Fruit fly (Drosophila melanogaster) whole organism, embryonic: ENCODE data around the gene CG18858.
A peak's percentile ranks its signal among the peaks of the same experiment; 100 is the strongest.

ENCODE experiments used
- B-H1 ChIP-seq: fragments of 200-800 bp; sonication (Bioruptor generic); IDR thresholded peaks from 3 replicates; pipeline ENCODE4 v1.3.6; 2022; ENCODE audit warnings: missing biosample characterization, missing genetic modification characterization
- CG10543 ChIP-seq: fragments of 200-800 bp; sonication (Bioruptor generic); optimal IDR thresholded peaks from 3 replicates; lab custom pipeline; 2017; ENCODE audit warnings: missing biosample characterization, mild to moderate bottlenecking, missing genetic modification characterization, moderate library complexity
- CG11398 ChIP-seq: fragments of 200-800 bp; sonication (Bioruptor generic); optimal IDR thresholded peaks from 2 replicates; lab custom pipeline; 2016; ENCODE audit warnings: missing biosample characterization, missing genetic modification characterization
- CG12769 ChIP-seq: fragments of 200-800 bp; sonication (Bioruptor generic); optimal IDR thresholded peaks from 2 replicates; lab custom pipeline; 2019; ENCODE audit warnings: missing biosample characterization, mild to moderate bottlenecking, missing genetic modification characterization, moderate library complexity
- CG12942 ChIP-seq: fragments of 200-800 bp; sonication (Bioruptor generic); optimal IDR thresholded peaks from 3 replicates; lab custom pipeline; 2016; ENCODE audit warnings: missing biosample characterization, missing genetic modification characterization
- CG14860 ChIP-seq: fragments of 200-800 bp; sonication (Bioruptor generic); IDR thresholded peaks from 3 replicates; pipeline ENCODE4 v1.3.6; 2022; ENCODE audit warnings: missing biosample characterization, missing genetic modification characterization; ENCODE audit not compliant: partially characterized antibody
- CG1602 ChIP-seq: fragments of 200-800 bp; sonication (Bioruptor generic); optimal IDR thresholded peaks from 3 replicates; lab custom pipeline; 2016; ENCODE audit warnings: missing biosample characterization, missing genetic modification characterization
- CG16813 ChIP-seq: fragments of 200-800 bp; sonication (Bioruptor generic); IDR thresholded peaks from 3 replicates; pipeline ENCODE4 v1.3.6; 2022; ENCODE audit warnings: missing biosample characterization, missing genetic modification characterization; ENCODE audit not compliant: partially characterized antibody
- CG16863 ChIP-seq: fragments of 200-800 bp; sonication (Bioruptor generic); optimal IDR thresholded peaks from 3 replicates; lab custom pipeline; 2016; ENCODE audit warnings: missing biosample characterization, missing genetic modification characterization
- CG18262 ChIP-seq: fragments of 200-800 bp; optimal IDR thresholded peaks from 3 replicates; lab custom pipeline; 2019; ENCODE audit warnings: missing biosample characterization, mild to moderate bottlenecking, missing genetic modification characterization, moderate library complexity
- CG2120 ChIP-seq: fragments of 200-800 bp; sonication (Bioruptor generic); optimal IDR thresholded peaks from 3 replicates; lab custom pipeline; 2016; ENCODE audit warnings: missing biosample characterization, missing genetic modification characterization
- CG2199 ChIP-seq: fragments of 200-800 bp; sonication (Bioruptor generic); IDR thresholded peaks from 3 replicates; pipeline ENCODE4 v1.3.6; 2022; ENCODE audit warnings: missing biosample characterization, missing genetic modification characterization
- CG2889 ChIP-seq: fragments of 200-800 bp; sonication (Bioruptor generic); IDR thresholded peaks from 3 replicates; pipeline ENCODE4 v1.3.6; 2022; ENCODE audit warnings: missing biosample characterization, missing genetic modification characterization
- CG3281 ChIP-seq: fragments of 200-800 bp; sonication (Bioruptor generic); optimal IDR thresholded peaks from 3 replicates; lab custom pipeline; 2017; ENCODE audit warnings: missing biosample characterization, mild to moderate bottlenecking, missing genetic modification characterization
- CG4424 ChIP-seq: fragments of 200-800 bp; sonication (Bioruptor generic); optimal IDR thresholded peaks from 3 replicates; lab custom pipeline; 2016; ENCODE audit warnings: missing biosample characterization, missing genetic modification characterization
- CG6791 ChIP-seq: fragments of 200-800 bp; sonication (Bioruptor generic); IDR thresholded peaks from 3 replicates; pipeline ENCODE4 v1.3.6; 2022; ENCODE audit warnings: missing biosample characterization, missing genetic modification characterization; ENCODE audit not compliant: partially characterized antibody
- CG7963 ChIP-seq: fragments of 200-800 bp; sonication (Bioruptor generic); IDR thresholded peaks from 3 replicates; pipeline ENCODE4 v1.3.6; 2022; ENCODE audit warnings: missing biosample characterization, missing genetic modification characterization; ENCODE audit not compliant: partially characterized antibody
- CTCF ChIP-seq: fragments of 200-800 bp; sonication (Bioruptor generic); optimal IDR thresholded peaks from 2 replicates; lab custom pipeline; 2017; ENCODE audit warnings: missing biosample characterization, mild to moderate bottlenecking, missing genetic modification characterization, moderate library complexity
- Ets65A ChIP-seq: fragments of 200-800 bp; sonication (Bioruptor generic); peaks from one replicate; lab custom pipeline; 2016; ENCODE audit warnings: missing biosample characterization, missing genetic modification characterization
- Fer1 ChIP-seq: fragments of 200-800 bp; sonication (Bioruptor generic); optimal IDR thresholded peaks from 2 replicates; lab custom pipeline; 2017; ENCODE audit warnings: missing biosample characterization, mild to moderate bottlenecking, missing genetic modification characterization
- HLH4C ChIP-seq: fragments of 200-800 bp; sonication (Bioruptor generic); IDR thresholded peaks from 3 replicates; pipeline ENCODE4 v1.3.6; 2022; ENCODE audit warnings: missing biosample characterization, missing genetic modification characterization; ENCODE audit not compliant: partially characterized antibody
- Hr51 ChIP-seq, 2 experiments: fragments of 200-800 bp; sonication (Bioruptor generic); optimal IDR thresholded peaks; 2 replicates in 1 of 2; 3 replicates in 1 of 2; lab custom pipeline; 2016 to 2018; ENCODE audit warnings: missing biosample characterization in 2 of 2, missing genetic modification characterization in 2 of 2, mild to moderate bottlenecking in 1 of 2, moderate library complexity in 1 of 2
- Med ChIP-seq: fragments of 200-800 bp; sonication (Bioruptor generic); peaks from one replicate; lab custom pipeline; 2016; ENCODE audit warnings: missing biosample characterization, missing genetic modification characterization, mild to moderate bottlenecking, inconsistent platforms, moderate library complexity
- NfI ChIP-seq: fragments of 200-800 bp; sonication (Bioruptor generic); optimal IDR thresholded peaks from 3 replicates; lab custom pipeline; 2018; ENCODE audit warnings: missing biosample characterization, mild to moderate bottlenecking, missing genetic modification characterization, moderate library complexity
- Opbp ChIP-seq: fragments of 200-800 bp; sonication (Bioruptor generic); IDR thresholded peaks from 3 replicates; pipeline ENCODE4 v1.3.6; 2022; ENCODE audit warnings: missing biosample characterization, missing genetic modification characterization; ENCODE audit not compliant: partially characterized antibody
- ato ChIP-seq: fragments of 200-800 bp; sonication (Bioruptor generic); IDR thresholded peaks from 2 replicates; pipeline ENCODE4 v1.3.6; 2022; ENCODE audit warnings: missing biosample characterization, missing genetic modification characterization; ENCODE audit not compliant: partially characterized antibody
- chinmo ChIP-seq: fragments of 200-800 bp; sonication (Bioruptor generic); IDR thresholded peaks from 4 replicates; pipeline ENCODE4 v1.3.6; 2022; ENCODE audit warnings: missing biosample characterization, missing genetic modification characterization; ENCODE audit not compliant: partially characterized antibody
- chm ChIP-seq: fragments of 200-800 bp; sonication (Bioruptor generic); IDR thresholded peaks from 2 replicates; pipeline ENCODE4 v1.3.6; 2022; ENCODE audit warnings: missing biosample characterization, missing genetic modification characterization
- dm ChIP-seq: fragments of 200-800 bp; sonication (Bioruptor generic); optimal IDR thresholded peaks from 3 replicates; lab custom pipeline; 2016; ENCODE audit warnings: missing biosample characterization, missing genetic modification characterization
- gcm2 ChIP-seq: fragments of 200-800 bp; sonication (Bioruptor generic); optimal IDR thresholded peaks from 2 replicates; lab custom pipeline; 2016; ENCODE audit warnings: missing biosample characterization, missing genetic modification characterization
- klu ChIP-seq: fragments of 200-800 bp; sonication (Bioruptor generic); IDR thresholded peaks from 2 replicates; pipeline ENCODE4 v1.3.6; 2022; ENCODE audit warnings: missing biosample characterization, missing genetic modification characterization
- knrl ChIP-seq: fragments of 200-800 bp; sonication (Bioruptor generic); IDR thresholded peaks from 3 replicates; pipeline ENCODE4 v1.3.6; 2022; ENCODE audit warnings: missing biosample characterization, missing genetic modification characterization; ENCODE audit not compliant: partially characterized antibody
- nom ChIP-seq: fragments of 200-800 bp; sonication (Bioruptor generic); optimal IDR thresholded peaks from 2 replicates; lab custom pipeline; 2017; ENCODE audit warnings: missing biosample characterization, missing genetic modification characterization, mild to moderate bottlenecking, moderate library complexity, missing genetic modification reagents
- rib ChIP-seq: fragments of 200-800 bp; sonication (Bioruptor generic); IDR thresholded peaks from 2 replicates; pipeline ENCODE4 v1.3.6; 2022; ENCODE audit warnings: missing biosample characterization, missing genetic modification characterization
- sd ChIP-seq: fragments of 200-800 bp; sonication (Bioruptor generic); optimal IDR thresholded peaks from 3 replicates; lab custom pipeline; 2018; ENCODE audit warnings: missing biosample characterization, mild to moderate bottlenecking, missing genetic modification characterization, moderate library complexity
- sens ChIP-seq: fragments of 200-800 bp; sonication (Bioruptor generic); peaks from one replicate; lab custom pipeline; 2016; ENCODE audit warnings: missing biosample characterization, missing genetic modification characterization
- so ChIP-seq: fragments of 200-800 bp; sonication (Bioruptor generic); IDR thresholded peaks from 3 replicates; pipeline ENCODE4 v1.3.6; 2022; ENCODE audit warnings: missing biosample characterization, missing genetic modification characterization
- tll ChIP-seq, 2 experiments: fragments of 200-800 bp in 1 of 2; fragments of >200 bp in 1 of 2; sonication (Bioruptor generic) in 1 of 2; optimal IDR thresholded peaks; 2 replicates each; lab custom pipeline; 2017 to 2019; ENCODE audit warnings: missing biosample characterization in 2 of 2, missing genetic modification characterization in 2 of 2, mild to moderate bottlenecking in 1 of 2, moderate library complexity in 1 of 2
- twi ChIP-seq: fragments of 200-800 bp; optimal IDR thresholded peaks from 2 replicates; lab custom pipeline; 2019; ENCODE audit warnings: missing biosample characterization, mild to moderate bottlenecking, missing genetic modification characterization, moderate library complexity
- wor ChIP-seq: fragments of 200-800 bp; sonication (Bioruptor generic); IDR thresholded peaks from 2 replicates; pipeline ENCODE4 v1.3.6; 2022; ENCODE audit warnings: missing biosample characterization, missing genetic modification characterization
- zf30C ChIP-seq: fragments of 200-800 bp; sonication (Bioruptor generic); optimal IDR thresholded peaks from 3 replicates; lab custom pipeline; 2018; ENCODE audit warnings: missing biosample characterization, mild to moderate bottlenecking, missing genetic modification characterization

Gene CG18858

dm6 chr2L:20487723-20488122, 28.8 kb upstream of the CG18858 start:
- TF ChIP-seq sd: peak; percentile 66
- TF ChIP-seq CG12769 (tag; lab: Kevin White, UChicago): peak; percentile 18
- no peak for TF ChIP-seq CG3281 (GFP tag; lab: Kevin White, UChicago)
- 0 out of 4 replicates have a peak, but pooled peaks have one; percentile 11 for TF ChIP-seq chinmo
- no peak for TF ChIP-seq CG1602 (GFP tag; lab: Kevin White, UChicago)
- peak; percentile 65 for TF ChIP-seq sens (GFP tag; lab: Kevin White, UChicago)
- TF ChIP-seq so: peak; percentile 74; the same call in 1 of the 3 replicates
- TF ChIP-seq CG11398 (GFP tag; lab: Kevin White, UChicago): no peak
- no peak for TF ChIP-seq gcm2
- no peak for TF ChIP-seq Fer1 (GFP tag; lab: Kevin White, UChicago)
- TF ChIP-seq twi (tag; lab: Kevin White, UChicago): peak; percentile 75
- no peak for TF ChIP-seq CG18262
- no peak for TF ChIP-seq knrl (GFP tag; lab: Robert Waterston, UW)
- TF ChIP-seq CG12942: no peak
- no peak for TF ChIP-seq CG16863 (GFP tag; lab: Kevin White, UChicago)

dm6 chr2L:20486752-20487141, 27.9 kb upstream of the CG18858 start:
- no peak for TF ChIP-seq wor (GFP tag; lab: Robert Waterston, UW)
- TF ChIP-seq nom (GFP tag; lab: Kevin White, UChicago): peak; percentile 36
- peak; percentile 64 for TF ChIP-seq Ets65A (GFP tag; lab: Kevin White, UChicago)
- TF ChIP-seq, all 482 proteins: peak for 2

- peak in 1 of 2 experiments; percentile 42 for TF ChIP-seq tll (GFP tag; optimal IDR thresholded peaks at IDR 0.05; lab: Kevin White, UChicago)
- peak; percentile 56 for TF ChIP-seq Med (GFP tag; lab: Kevin White, UChicago)
- TF ChIP-seq dm: peak; percentile 31
- TF ChIP-seq chm (GFP tag; lab: Robert Waterston, UW): peak; percentile 11; the same call in 1 of the 2 replicates
- peak; percentile 100 for TF ChIP-seq twi (tag; lab: Kevin White, UChicago)
- no peak for TF ChIP-seq CG2120
- TF ChIP-seq zf30C: no peak
- peak; percentile 84 for TF ChIP-seq Ets65A (GFP tag; lab: Kevin White, UChicago)
Observed at dm6 chr2L:20486050-20486751, 27.3 kb upstream of the CG18858 start.

dm6 chr2L:20483603-20484002, 24.7 kb upstream of the CG18858 start:
- 0 out of 2 replicates have a peak, but pooled peaks have one; percentile 15 for TF ChIP-seq rib (GFP tag; lab: Robert Waterston, UW)
- TF ChIP-seq CG7963 (GFP tag; lab: Robert Waterston, UW): no peak
- peak; percentile 28 for TF ChIP-seq Med (GFP tag; lab: Kevin White, UChicago)
- TF ChIP-seq CG10543 (GFP tag; lab: Kevin White, UChicago): peak; percentile 38
- peak; percentile 93 for TF ChIP-seq CG12769 (tag; lab: Kevin White, UChicago)
- no peak for TF ChIP-seq B-H1 (GFP tag; lab: Robert Waterston, UW)
- peak; percentile 2 for TF ChIP-seq NfI (GFP tag; lab: Kevin White, UChicago)
- no peak for TF ChIP-seq ato
- TF ChIP-seq so: 0 out of 3 replicates have a peak, but pooled peaks have one; percentile 17
- TF ChIP-seq, all 482 proteins: peak for 6

dm6 chr2L:20481139-20481858, 22.4 kb upstream of the CG18858 start:
- TF ChIP-seq Hr51 (GFP tag; optimal IDR thresholded peaks at IDR 0.05; lab: Kevin White, UChicago) (no peak), HLH4C (peak; percentile 56; the same call in 2 of the 3 replicates), CTCF (peak; percentile 76), klu (GFP tag; lab: Robert Waterston, UW) (no peak), CG14860 (GFP tag; lab: Robert Waterston, UW) (peak; percentile 49; the same call in 1 of the 3 replicates), CG2889 (GFP tag; lab: Robert Waterston, UW) (no peak), CG7963 (GFP tag; lab: Robert Waterston, UW) (peak; percentile 35; the same call in 1 of the 3 replicates), twi (tag; lab: Kevin White, UChicago) (peak; percentile 100), CG2199 (0 out of 3 replicates have a peak, but pooled peaks have one; percentile 52), CG6791 (GFP tag; lab: Robert Waterston, UW) (peak; percentile 58; the same call in 2 of the 3 replicates), CG4424 (GFP tag; lab: Kevin White, UChicago) (no peak), CG16813 (peak; percentile 62), Opbp (GFP tag; lab: Robert Waterston, UW) (peak; percentile 9; the same call in 2 of the 3 replicates)
